Fruit fly (Drosophila melanogaster) whole organism, adult: ENCODE data around the gene HisCl1.

Source experiments
- CG11617 ChIP-seq: fragments of 200-800 bp; sonication (Bioruptor generic); optimal IDR thresholded peaks from 2 replicates; lab custom pipeline; 2017; ENCODE audit warnings: mild to moderate bottlenecking, missing biosample characterization, missing genetic modification reagents, missing genetic modification characterization
- CG12768 ChIP-seq: fragments of 200-800 bp; sonication (Bioruptor generic); optimal IDR thresholded peaks from 2 replicates; lab custom pipeline; 2017; ENCODE audit warnings: missing biosample characterization, missing genetic modification characterization, mild to moderate bottlenecking, moderate library complexity, missing genetic modification reagents
- CG33017 ChIP-seq: fragments of 200-800 bp; sonication (Bioruptor generic); optimal IDR thresholded peaks from 2 replicates; lab custom pipeline; 2018; ENCODE audit warnings: missing biosample characterization, mild to moderate bottlenecking, missing genetic modification characterization, moderate library complexity
- CG5204 ChIP-seq: fragments of 200-800 bp; sonication (Bioruptor generic); optimal IDR thresholded peaks from 2 replicates; lab custom pipeline; 2016; ENCODE audit warnings: missing biosample characterization, missing genetic modification characterization
- CG7045 ChIP-seq: fragments of 200-800 bp; sonication (Bioruptor generic); optimal IDR thresholded peaks from 2 replicates; lab custom pipeline; 2017; ENCODE audit warnings: missing biosample characterization, mild to moderate bottlenecking, missing genetic modification characterization
- CG7101 ChIP-seq: fragments of 200-800 bp; sonication (Bioruptor generic); optimal IDR thresholded peaks from 2 replicates; lab custom pipeline; 2018; ENCODE audit warnings: missing biosample characterization, mild to moderate bottlenecking, missing genetic modification characterization, moderate library complexity
- Clk ChIP-seq: fragments of 200-800 bp; sonication (Bioruptor generic); optimal IDR thresholded peaks from 2 replicates; lab custom pipeline; 2017; ENCODE audit warnings: missing biosample characterization, missing genetic modification characterization
- Hr96 ChIP-seq: fragments of 200-800 bp; sonication (Bioruptor generic); optimal IDR thresholded peaks from 2 replicates; lab custom pipeline; 2016; ENCODE audit warnings: missing biosample characterization, missing genetic modification characterization
- cic ChIP-seq: fragments of 200-800 bp; sonication (Bioruptor generic); optimal IDR thresholded peaks from 2 replicates; lab custom pipeline; 2017; ENCODE audit warnings: missing biosample characterization, mild to moderate bottlenecking, missing genetic modification characterization, moderate library complexity
- kay ChIP-seq: fragments of 200-800 bp; sonication (Bioruptor generic); peaks from one replicate; lab custom pipeline; 2016; ENCODE audit warnings: missing biosample characterization, missing genetic modification characterization, borderline replicate concordance
- pad ChIP-seq: fragments of 200-800 bp; sonication (Bioruptor generic); optimal IDR thresholded peaks from 3 replicates; lab custom pipeline; 2017; ENCODE audit warnings: missing biosample characterization, missing genetic modification characterization, mild to moderate bottlenecking, moderate library complexity, missing genetic modification reagents
- tj ChIP-seq: fragments of 200-800 bp; sonication (Bioruptor generic); optimal IDR thresholded peaks from 3 replicates; lab custom pipeline; 2017; ENCODE audit warnings: missing biosample characterization, mild to moderate bottlenecking, missing genetic modification characterization, moderate library complexity
- toe ChIP-seq: fragments of 200-800 bp; sonication (Bioruptor generic); optimal IDR thresholded peaks from 2 replicates; lab custom pipeline; 2016; ENCODE audit warnings: missing biosample characterization, missing genetic modification characterization

DNA sequence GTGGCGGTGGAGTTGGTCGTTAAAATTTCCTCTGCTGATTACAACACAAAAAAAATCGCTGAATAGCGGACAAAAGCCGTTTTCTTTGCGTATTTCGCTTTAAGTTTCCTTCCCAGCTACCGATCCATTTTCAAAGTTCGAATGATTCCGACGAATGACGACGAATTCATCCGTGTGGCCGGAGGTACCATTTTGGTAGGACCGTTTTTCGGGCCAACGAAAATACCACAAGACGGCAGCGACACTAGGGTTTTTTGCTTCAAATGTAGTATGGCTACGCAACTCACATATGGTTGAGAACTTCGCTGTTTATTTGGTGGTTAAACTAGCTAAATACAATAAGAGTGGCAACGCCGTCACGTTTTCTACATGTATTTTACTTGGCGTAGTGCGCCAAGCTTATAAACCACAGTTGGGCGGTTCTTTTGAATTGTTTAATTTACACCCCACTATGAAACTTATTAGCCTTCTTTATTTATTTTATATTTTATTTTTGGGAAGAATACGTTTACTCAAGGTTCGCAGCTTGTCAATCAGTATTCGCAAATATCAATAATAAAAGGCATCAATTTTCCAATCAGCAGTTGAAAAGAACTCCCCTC lies 22.6 kb upstream of the HisCl1 start, which contains the start of gene Lk6:
- peak; percentile 80 for TF ChIP-seq CG7101 (tag; lab: Kevin White, UChicago)
- peak; percentile 84 for TF ChIP-seq CG33017
- TF ChIP-seq Clk = peak; percentile 9
- peak; percentile 90 for TF ChIP-seq kay
- no peak for TF ChIP-seq Hr96
- TF ChIP-seq CG12768 (GFP tag; lab: Kevin White, UChicago) = peak; percentile 73
- TF ChIP-seq CG11617 (GFP tag; lab: Kevin White, UChicago) = peak; percentile 85
- peak; percentile 93 for TF ChIP-seq cic
- TF ChIP-seq CG5204 (GFP tag; lab: Kevin White, UChicago) = no peak
- peak; percentile 78 for TF ChIP-seq tj (GFP tag; lab: Kevin White, UChicago)
- peak; percentile 58 for TF ChIP-seq CG7045 (GFP tag; lab: Kevin White, UChicago)
- TF ChIP-seq pad (GFP tag; lab: Kevin White, UChicago) = peak; percentile 47
- TF ChIP-seq toe (GFP tag; lab: Kevin White, UChicago) = no peak
